Worm (Caenorhabditis elegans) whole organism, young adult: Measurements from ENCODE around the gene msp-50.

Experiments used
- B0035.1 ChIP-seq: sonication (generic microtip); optimal IDR thresholded peaks from 2 replicates; lab custom pipeline; 2016; ENCODE audit warnings: missing genetic modification characterization, mild to moderate bottlenecking, missing compliant biosample characterization, missing genotype, missing genetic modification reagents
- B0336.3 ChIP-seq: fragments of 200-800 bp; sonication (Bioruptor generic); IDR thresholded peaks from 2 replicates; pipeline ENCODE4 v1.3.6; 2022; ENCODE audit warnings: missing genetic modification characterization, missing compliant biosample characterization
- F23B12.7 ChIP-seq: sonication (generic microtip); optimal IDR thresholded peaks from 2 replicates; lab custom pipeline; 2017; ENCODE audit warnings: missing genetic modification characterization, mild to moderate bottlenecking, missing compliant biosample characterization, antibody characterized with exemption, moderate library complexity; ENCODE audit not compliant: insufficient read depth
- F57A8.1 ChIP-seq: fragments of 200-800 bp; sonication (Bioruptor generic); optimal IDR thresholded peaks from 2 replicates; lab custom pipeline; 2018; ENCODE audit warnings: mild to moderate bottlenecking, missing genetic modification characterization, moderate library complexity, missing compliant biosample characterization
- atf-7 ChIP-seq: sonication (generic microtip); optimal IDR thresholded peaks from 2 replicates; lab custom pipeline; 2017; ENCODE audit warnings: mild to moderate bottlenecking, missing genetic modification characterization, missing compliant biosample characterization
- cebp-1 ChIP-seq, 2 experiments: fragments of 200-800 bp in 1 of 2; sonication (Bioruptor generic) in 1 of 2; sonication (generic microtip) in 1 of 2; IDR thresholded peaks in 1 of 2; optimal IDR thresholded peaks in 1 of 2; 2 replicates each; pipeline versions ENCODE4 v1.3.6 to Lab custom; 2017 to 2022; ENCODE audit warnings: missing compliant biosample characterization in 2 of 2, missing genetic modification characterization in 2 of 2, mild to moderate bottlenecking in 1 of 2, missing genetic modification reagents in 1 of 2, moderate library complexity in 1 of 2
- ceh-91 ChIP-seq: fragments of 200-800 bp; sonication (Bioruptor generic); IDR thresholded peaks from 2 replicates; pipeline ENCODE4 v1.3.6; 2022; ENCODE audit warnings: missing genetic modification reagents, missing genetic modification characterization, missing compliant biosample characterization
- chd-7 ChIP-seq: sonication (generic microtip); optimal IDR thresholded peaks from 2 replicates; lab custom pipeline; 2016; ENCODE audit warnings: mild to moderate bottlenecking, missing genetic modification characterization, moderate library complexity, missing compliant biosample characterization
- dox-1 ChIP-seq: fragments of 200-800 bp; sonication (Bioruptor generic); IDR thresholded peaks from 2 replicates; pipeline ENCODE4 v1.3.6; 2022; ENCODE audit warnings: missing genetic modification reagents, missing genetic modification characterization, missing compliant biosample characterization
- dpff-1 ChIP-seq: sonication (generic microtip); optimal IDR thresholded peaks from 2 replicates; lab custom pipeline; 2017; ENCODE audit warnings: mild to moderate bottlenecking, missing genetic modification characterization, missing compliant biosample characterization
- egrh-3 ChIP-seq: fragments of 200-800 bp; sonication (Bioruptor generic); IDR thresholded peaks from 2 replicates; pipeline ENCODE4 v1.3.6; 2022; ENCODE audit warnings: missing genetic modification reagents, missing genetic modification characterization, missing compliant biosample characterization
- fkh-3 ChIP-seq: sonication (generic microtip); optimal IDR thresholded peaks from 2 replicates; lab custom pipeline; 2016; ENCODE audit warnings: mild to moderate bottlenecking, missing genetic modification characterization, missing compliant biosample characterization
- hmg-1.2 ChIP-seq: fragments of 200-800 bp; sonication (Bioruptor generic); IDR thresholded peaks from 2 replicates; pipeline ENCODE4 v1.3.6; 2022; ENCODE audit warnings: missing genetic modification reagents, missing genetic modification characterization, missing compliant biosample characterization
- hmg-20 ChIP-seq: fragments of 200-800 bp; sonication (Bioruptor generic); IDR thresholded peaks from 2 replicates; pipeline ENCODE4 v1.3.6; 2022; ENCODE audit warnings: missing genetic modification reagents, missing genetic modification characterization, missing compliant biosample characterization
- hrde-1 ChIP-seq: sonication (generic microtip); optimal IDR thresholded peaks from 2 replicates; lab custom pipeline; 2016; ENCODE audit warnings: missing genetic modification characterization, mild to moderate bottlenecking, missing compliant biosample characterization, moderate library complexity, missing genotype, missing genetic modification reagents, borderline replicate concordance
- lag-1 ChIP-seq: fragments of 200-800 bp; sonication (Bioruptor generic); IDR thresholded peaks from 2 replicates; pipeline ENCODE4 v1.3.6; 2022; ENCODE audit warnings: missing genetic modification reagents, missing genetic modification characterization, missing compliant biosample characterization
- let-607 ChIP-seq, 2 experiments: fragments of 200-800 bp in 1 of 2; sonication (Bioruptor generic) in 1 of 2; sonication (generic microtip) in 1 of 2; optimal IDR thresholded peaks; 2 replicates each; lab custom pipeline; 2016 to 2018; ENCODE audit warnings: mild to moderate bottlenecking in 2 of 2, missing compliant biosample characterization in 2 of 2, missing genetic modification characterization in 2 of 2, moderate library complexity in 2 of 2, missing genotype in 1 of 2
- lin-26 ChIP-seq: fragments of 200-800 bp; sonication (Bioruptor generic); IDR thresholded peaks from 2 replicates; pipeline ENCODE4 v1.3.6; 2022; ENCODE audit warnings: missing genetic modification reagents, missing genetic modification characterization, missing compliant biosample characterization
- lin-40 ChIP-seq: sonication (generic microtip); optimal IDR thresholded peaks from 2 replicates; lab custom pipeline; 2016; ENCODE audit warnings: missing genetic modification characterization, mild to moderate bottlenecking, missing compliant biosample characterization, missing genotype, missing genetic modification reagents
- lir-1 ChIP-seq: fragments of 200-800 bp; sonication (Bioruptor generic); conservative IDR thresholded peaks from 2 replicates; pipeline ENCODE4 v1.3.6; 2022; ENCODE audit warnings: missing genetic modification reagents, missing genetic modification characterization, missing compliant biosample characterization
- lsl-1 ChIP-seq: fragments of 200-800 bp; sonication (Bioruptor generic); optimal IDR thresholded peaks from 2 replicates; lab custom pipeline; 2018; ENCODE audit warnings: mild to moderate bottlenecking, missing genetic modification characterization, moderate library complexity, missing compliant biosample characterization
- madf-8 ChIP-seq: fragments of 200-800 bp; sonication (Bioruptor generic); conservative IDR thresholded peaks from 2 replicates; pipeline ENCODE4 v1.3.6; 2022; ENCODE audit warnings: missing genetic modification reagents, missing genetic modification characterization, missing compliant biosample characterization
- mcd-1 ChIP-seq: fragments of 200-800 bp; sonication (Bioruptor generic); IDR thresholded peaks from 2 replicates; pipeline ENCODE4 v1.3.6; 2022; ENCODE audit warnings: missing genetic modification reagents, missing genetic modification characterization, missing compliant biosample characterization
- nhr-27 ChIP-seq: fragments of 200-800 bp; sonication (Bioruptor generic); optimal IDR thresholded peaks from 2 replicates; lab custom pipeline; 2018; ENCODE audit warnings: mild to moderate bottlenecking, missing genetic modification characterization, moderate library complexity, missing compliant biosample characterization
- nhr-80 ChIP-seq: sonication (generic microtip); optimal IDR thresholded peaks from 2 replicates; lab custom pipeline; 2016; ENCODE audit warnings: missing genetic modification characterization, missing compliant biosample characterization
- pha-4 ChIP-seq: fragments of 150-350 bp; sonication (generic microtip); optimal IDR thresholded peaks from 2 replicates; lab custom pipeline; 2014; ENCODE audit warnings: missing biosample characterization, missing genetic modification reagents, missing genetic modification characterization
- rpc-1 ChIP-seq, 2 experiments: fragments of 150-350 bp in 1 of 2; sonication (generic microtip) in 1 of 2; optimal IDR thresholded peaks; 2 replicates each; lab custom pipeline; 2014 to 2018; ENCODE audit warnings: missing biosample characterization in 1 of 2, missing genetic modification characterization in 1 of 2, missing genetic modification reagents in 1 of 2, missing genotype in 1 of 2
- sptf-2 ChIP-seq: fragments of 200-800 bp; sonication (Bioruptor generic); optimal IDR thresholded peaks from 2 replicates; lab custom pipeline; 2018; ENCODE audit warnings: mild to moderate bottlenecking, missing genetic modification characterization, missing compliant biosample characterization
- tbp1 ChIP-seq: fragments of 200-800 bp; sonication (Bioruptor generic); optimal IDR thresholded peaks from 2 replicates; lab custom pipeline; 2018; ENCODE audit warnings: mild to moderate bottlenecking, missing genetic modification characterization, missing compliant biosample characterization
- unc-62 ChIP-seq: fragments of 150-350 bp; optimal IDR thresholded peaks from 2 replicates; lab custom pipeline; 2014; ENCODE audit warnings: missing biosample characterization, missing genetic modification reagents, missing genetic modification characterization
- ztf-22 ChIP-seq: fragments of 200-800 bp; sonication (Bioruptor generic); optimal IDR thresholded peaks from 2 replicates; lab custom pipeline; 2018; ENCODE audit warnings: mild to moderate bottlenecking, missing genetic modification characterization, moderate library complexity, missing compliant biosample characterization

Gene msp-50

ce11 chrII:5184661-5185545, 14.7 kb upstream of the msp-50 start:
- TF ChIP-seq hmg-1.2 (GFP tag; lab: Robert Waterston, UW) = 0 out of 2 replicates have a peak, but pooled peaks have one; percentile 9
- no peak for TF ChIP-seq hmg-20
- no peak for TF ChIP-seq sptf-2
- TF ChIP-seq atf-7 (tag; lab: Kevin White, UChicago) = peak; percentile 77
- TF ChIP-seq fkh-3 (tag; lab: Kevin White, UChicago) = no peak
- no peak for TF ChIP-seq egrh-3 (GFP tag; lab: Robert Waterston, UW)
- peak; percentile 71 for TF ChIP-seq nhr-80 (tag; lab: Kevin White, UChicago)
- peak in 1 of 2 experiments; percentile 8 for TF ChIP-seq let-607 (tag; optimal IDR thresholded peaks at IDR 0.05; lab: Kevin White, UChicago)
- TF ChIP-seq ztf-22 (GFP tag; lab: Kevin White, UChicago) = peak; percentile 83
- TF ChIP-seq B0336.3 (GFP tag; lab: Robert Waterston, UW) = no peak; the same call in 1 of the 2 replicates
- no peak for TF ChIP-seq dox-1 (GFP tag; lab: Robert Waterston, UW)
- no peak for TF ChIP-seq nhr-27 (tag; lab: Kevin White, UChicago)
- TF ChIP-seq tbp1 (GFP tag; lab: Kevin White, UChicago) = peak; percentile 8
- TF ChIP-seq cebp-1 (GFP tag; IDR thresholded peaks at IDR 0.05; lab: Robert Waterston, UW) = 0 out of 2 replicates have a peak, but pooled peaks have one; percentile 51
- peak; percentile 30 for TF ChIP-seq cebp-1 (tag; optimal IDR thresholded peaks at IDR 0.05; lab: Kevin White, UChicago)

ce11 chrII:5185955-5186539, 13.6 kb upstream of the msp-50 start:
- no peak for TF ChIP-seq rpc-1 (optimal IDR thresholded peaks at IDR 0.05; lab: Kevin White, UChicago)
- TF ChIP-seq rpc-1 (tag; optimal IDR thresholded peaks at IDR 0.05; lab: Kevin White, UChicago) = no peak
- peak; percentile 30; the same call in 1 of the 2 replicates for TF ChIP-seq B0336.3 (GFP tag; lab: Robert Waterston, UW)
- TF ChIP-seq ztf-22 (GFP tag; lab: Kevin White, UChicago) = peak; percentile 44
- peak; percentile 90 for TF ChIP-seq nhr-80 (tag; lab: Kevin White, UChicago)
- peak; percentile 30 for TF ChIP-seq unc-62 (GFP tag; lab: Kevin White, UChicago)
- TF ChIP-seq pha-4 = no peak
- 0 out of 2 replicates have a peak, but pooled peaks have one; percentile 5 for TF ChIP-seq mcd-1 (GFP tag; lab: Robert Waterston, UW)

- TF ChIP-seq dpff-1 (tag; lab: Kevin White, UChicago) (no peak), nhr-80 (tag; lab: Kevin White, UChicago) (peak; percentile 40)
Observed at ce11 chrII:5186870-5187269, 12.7 kb upstream of the msp-50 start.

- TF ChIP-seq lsl-1 (GFP tag; lab: Kevin White, UChicago) (no peak), B0035.1 (no peak), F23B12.7 (tag; lab: Kevin White, UChicago) (no peak), lin-26 (GFP tag; lab: Robert Waterston, UW) (no peak), ceh-91 (no peak), lag-1 (GFP tag; lab: Robert Waterston, UW) (no peak), madf-8 (GFP tag; lab: Robert Waterston, UW) (no peak), chd-7 (tag; lab: Kevin White, UChicago) (no peak), dox-1 (GFP tag; lab: Robert Waterston, UW) (no peak), mcd-1 (GFP tag; lab: Robert Waterston, UW) (no peak), lir-1 (GFP tag; lab: Robert Waterston, UW) (no peak), hrde-1 (no peak), lin-40 (tag; lab: Kevin White, UChicago) (no peak), F57A8.1 (GFP tag; lab: Kevin White, UChicago) (no peak)
Observed at ce11 chrII:5187469-5187868, 12.1 kb upstream of the msp-50 start, which contains the start of gene crh-2. crh-2 (minus strand) TSS chrII:5187569.
